Worm (Caenorhabditis elegans) whole organism, L2 larva: ENCODE measurements around the gene cri-3.

ENCODE experiments used
- ZK546.5 ChIP-seq: sonication (generic microtip); optimal IDR thresholded peaks from 2 replicates; lab custom pipeline; 2017; ENCODE audit warnings: missing biosample characterization, missing genetic modification characterization
- alr-1 ChIP-seq: fragments of 150-350 bp; optimal IDR thresholded peaks from 2 replicates; lab custom pipeline; 2014; ENCODE audit warnings: missing biosample characterization, missing genetic modification characterization
- aly-2 ChIP-seq: fragments of 150-350 bp; optimal IDR thresholded peaks from 2 replicates; lab custom pipeline; 2014; ENCODE audit warnings: missing biosample characterization, missing genetic modification characterization
- ceh-82 ChIP-seq: fragments of 150-350 bp; optimal IDR thresholded peaks from 2 replicates; lab custom pipeline; 2014; ENCODE audit warnings: missing biosample characterization, missing genetic modification characterization
- dmd-4 ChIP-seq: sonication (generic microtip); optimal IDR thresholded peaks from 2 replicates; lab custom pipeline; 2017; ENCODE audit warnings: missing biosample characterization, missing genetic modification characterization
- lin-13 ChIP-seq: fragments of 150-350 bp; optimal IDR thresholded peaks from 2 replicates; lab custom pipeline; 2014; ENCODE audit warnings: missing biosample characterization, missing genetic modification reagents, missing genetic modification characterization
- nhr-6 ChIP-seq: fragments of 150-350 bp; optimal IDR thresholded peaks from 2 replicates; lab custom pipeline; 2014; ENCODE audit warnings: missing biosample characterization, missing genetic modification characterization
- nhr-77 ChIP-seq: fragments of 150-350 bp; optimal IDR thresholded peaks from 2 replicates; lab custom pipeline; 2014; ENCODE audit warnings: missing biosample characterization, missing genetic modification characterization
- sem-4 ChIP-seq: fragments of 150-350 bp; optimal IDR thresholded peaks from 2 replicates; lab custom pipeline; 2014; ENCODE audit warnings: missing biosample characterization, missing genetic modification reagents, missing genetic modification characterization
- skn-1 ChIP-seq: sonication (generic microtip); optimal IDR thresholded peaks from 2 replicates; lab custom pipeline; 2017; ENCODE audit warnings: missing biosample characterization, missing genetic modification characterization
- sma-9 ChIP-seq, 2 experiments: fragments of 150-350 bp in 1 of 2; sonication (generic microtip) in 1 of 2; optimal IDR thresholded peaks; 2 replicates each; lab custom pipeline; 2014 to 2016; ENCODE audit warnings: missing genetic modification characterization in 2 of 2, mild to moderate bottlenecking in 1 of 2, missing biosample characterization in 1 of 2, missing compliant biosample characterization in 1 of 2, missing genetic modification reagents in 1 of 2, moderate library complexity in 1 of 2
- unc-39 ChIP-seq: fragments of 150-350 bp; optimal IDR thresholded peaks from 2 replicates; lab custom pipeline; 2014; ENCODE audit warnings: missing biosample characterization, missing genetic modification characterization
- ztf-1 ChIP-seq: fragments of 200-800 bp; sonication (Bioruptor generic); conservative IDR thresholded peaks from 2 replicates; pipeline ENCODE4 v1.3.6; 2022; ENCODE audit warnings: missing genetic modification characterization, missing compliant biosample characterization

cri-3 gene

DNA sequence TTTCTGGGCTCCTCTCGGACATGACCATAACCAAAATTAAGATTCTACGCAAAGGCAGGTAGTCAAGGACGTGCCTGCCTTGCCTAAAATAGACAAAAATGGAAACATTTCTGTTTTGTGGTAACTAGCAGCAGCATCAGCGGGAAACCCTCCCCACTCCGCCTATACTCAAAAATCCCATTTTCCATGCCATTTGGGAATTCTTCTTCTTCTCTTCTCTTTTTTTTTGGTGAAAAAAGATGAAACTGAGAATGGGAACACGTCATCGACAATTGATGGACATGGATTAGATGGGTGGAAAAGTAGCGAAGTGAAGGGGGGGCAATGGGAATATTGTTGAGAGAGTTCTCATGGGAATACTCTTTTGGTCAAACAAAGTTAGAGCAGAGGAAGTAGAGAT lies 41.0 kb downstream of the cri-3 start (continued):
- TF ChIP-seq alr-1 (tag; lab: Kevin White, UChicago) (no peak), dmd-4 (tag; lab: Kevin White, UChicago) (no peak), skn-1 (tag; lab: Kevin White, UChicago) (no peak), nhr-77 (tag; lab: Kevin White, UChicago) (no peak), ztf-1 (GFP tag; lab: Robert Waterston, UW) (no peak), ceh-82 (no peak)

DNA sequence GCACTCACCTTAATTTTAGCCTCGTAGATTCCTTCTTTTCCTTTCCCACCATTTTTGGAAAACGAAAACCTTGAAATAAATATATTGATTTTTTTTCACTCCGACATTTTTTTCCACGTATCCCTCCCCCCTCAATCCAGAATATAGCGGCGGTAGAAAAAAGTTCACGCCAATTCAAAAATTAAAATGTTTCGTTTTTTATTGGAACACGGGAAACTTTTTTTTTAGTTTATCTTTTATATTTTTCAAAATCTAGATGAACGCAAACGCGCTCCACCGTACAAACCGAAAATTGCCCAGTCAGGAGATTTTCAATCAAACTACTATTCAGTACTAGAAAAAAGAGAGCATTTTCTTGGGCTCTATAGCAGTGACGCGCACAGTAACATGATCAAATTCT lies 48.0 kb downstream of the cri-3 start, which contains the start of gene spe-41:
Gene spe-41 (minus strand): TSS at position 72 of the 400 bp plus-strand sequence.
- TF ChIP-seq sma-9 (GFP tag; optimal IDR thresholded peaks at IDR 0.05; lab: Kevin White, UChicago): no peak
- TF ChIP-seq sma-9 (tag; optimal IDR thresholded peaks at IDR 0.05; lab: Kevin White, UChicago): no peak
- no peak for TF ChIP-seq unc-39 (tag; lab: Kevin White, UChicago)
- TF ChIP-seq ceh-82: no peak
- no peak for TF ChIP-seq ztf-1 (GFP tag; lab: Robert Waterston, UW)
- no peak for TF ChIP-seq aly-2
- no peak for TF ChIP-seq nhr-77 (tag; lab: Kevin White, UChicago)
- no peak for TF ChIP-seq sem-4 (tag; lab: Kevin White, UChicago)
- TF ChIP-seq nhr-6 (tag; lab: Kevin White, UChicago): no peak
- TF ChIP-seq lin-13 (GFP tag; lab: Kevin White, UChicago): no peak
- TF ChIP-seq ZK546.5 (tag; lab: Kevin White, UChicago): no peak
